Fruit fly (Drosophila melanogaster) whole organism, wandering third instar larva: Measurements from ENCODE around the gene Spn88Eb.
A peak's percentile ranks its signal among the peaks of the same experiment; 100 is the strongest.

Source experiments
- Abd-B ChIP-seq: fragments of >200 bp; optimal IDR thresholded peaks from 2 replicates; lab custom pipeline; 2017; ENCODE audit warnings: missing biosample characterization, missing genetic modification characterization
- CG9705 ChIP-seq: fragments of 200-800 bp; sonication (Bioruptor generic); optimal IDR thresholded peaks from 2 replicates; lab custom pipeline; 2018; ENCODE audit warnings: missing biosample characterization, mild to moderate bottlenecking, missing genetic modification characterization
- Dfd ChIP-seq: fragments of >200 bp; optimal IDR thresholded peaks from 2 replicates; lab custom pipeline; 2017; ENCODE audit warnings: missing biosample characterization, missing genetic modification characterization
- Dif ChIP-seq: fragments of 200-275, 200-300 bp; sonication (Bioruptor generic); optimal IDR thresholded peaks from 2 replicates; lab custom pipeline; 2018; ENCODE audit warnings: missing biosample characterization, missing genetic modification characterization; ENCODE audit not compliant: partially characterized antibody
- GATAd ChIP-seq: sonication (Bioruptor generic); optimal IDR thresholded peaks from 2 replicates; lab custom pipeline; 2016; ENCODE audit warnings: missing biosample characterization, missing genetic modification characterization
- Hnf4 ChIP-seq: fragments of 200-800 bp; sonication (Bioruptor generic); optimal IDR thresholded peaks from 2 replicates; lab custom pipeline; 2016; ENCODE audit warnings: missing biosample characterization, mild to moderate bottlenecking, missing genetic modification characterization
- OdsH ChIP-seq: fragments of 200-800 bp; sonication (Bioruptor generic); optimal IDR thresholded peaks from 2 replicates; lab custom pipeline; 2016; ENCODE audit warnings: missing biosample characterization, mild to moderate bottlenecking, missing genetic modification characterization
- Rel ChIP-seq, 2 experiments: fragments of 200-800 bp; sonication (Bioruptor generic) in 1 of 2; optimal IDR thresholded peaks; 2 replicates in 1 of 2; 3 replicates in 1 of 2; lab custom pipeline; 2016 to 2019; ENCODE audit warnings: mild to moderate bottlenecking in 2 of 2, missing biosample characterization in 2 of 2, missing genetic modification characterization in 2 of 2, moderate library complexity in 1 of 2
- Vsx2 ChIP-seq: fragments of 200-300, 225-300 bp; sonication (Bioruptor generic); optimal IDR thresholded peaks from 2 replicates; lab custom pipeline; 2018; ENCODE audit warnings: missing biosample characterization, missing genetic modification characterization; ENCODE audit not compliant: partially characterized antibody
- br ChIP-seq: fragments of 200-800 bp; sonication (Bioruptor generic); optimal IDR thresholded peaks from 2 replicates; lab custom pipeline; 2016; ENCODE audit warnings: missing biosample characterization, missing genetic modification characterization
- brk ChIP-seq: fragments of 200-800 bp; sonication (Bioruptor generic); optimal IDR thresholded peaks from 2 replicates; lab custom pipeline; 2016; ENCODE audit warnings: missing biosample characterization, mild to moderate bottlenecking, missing genetic modification characterization
- dsf ChIP-seq: sonication (Bioruptor generic); optimal IDR thresholded peaks from 2 replicates; lab custom pipeline; 2016; ENCODE audit warnings: missing biosample characterization, missing genetic modification characterization, borderline replicate concordance
- ey ChIP-seq: fragments of 200-800 bp; sonication (Bioruptor generic); optimal IDR thresholded peaks from 2 replicates; lab custom pipeline; 2016; ENCODE audit warnings: missing biosample characterization, missing genetic modification characterization
- foxo ChIP-seq, 2 experiments: fragments of 200-800 bp; sonication (Bioruptor generic); optimal IDR thresholded peaks; 2 replicates in 1 of 2; 3 replicates in 1 of 2; lab custom pipeline; 2016 to 2017; ENCODE audit warnings: missing biosample characterization in 2 of 2, missing genetic modification characterization in 2 of 2
- fru ChIP-seq: fragments of 200-800 bp; sonication (Bioruptor generic); optimal IDR thresholded peaks from 3 replicates; lab custom pipeline; 2016; ENCODE audit warnings: missing biosample characterization, mild to moderate bottlenecking, missing genetic modification characterization
- h ChIP-seq: fragments of 200-800 bp; sonication (Bioruptor generic); optimal IDR thresholded peaks from 3 replicates; lab custom pipeline; 2016; ENCODE audit warnings: missing biosample characterization, mild to moderate bottlenecking, missing genetic modification characterization
- jim ChIP-seq: fragments of 175-275, 200-325 bp; sonication (Bioruptor generic); optimal IDR thresholded peaks from 2 replicates; lab custom pipeline; 2016; ENCODE audit warnings: missing biosample characterization, mild to moderate bottlenecking, missing genetic modification characterization
- lola ChIP-seq: fragments of >200 bp; optimal IDR thresholded peaks from 2 replicates; lab custom pipeline; 2017; ENCODE audit warnings: missing biosample characterization, missing genetic modification characterization
- pan ChIP-seq: fragments of >200 bp; optimal IDR thresholded peaks from 2 replicates; lab custom pipeline; 2017
- psq ChIP-seq: fragments of 200-800 bp; sonication (Bioruptor generic); optimal IDR thresholded peaks from 3 replicates; lab custom pipeline; 2017; ENCODE audit warnings: missing biosample characterization, mild to moderate bottlenecking, missing genetic modification characterization, moderate library complexity
- sv ChIP-seq: fragments of 200-800 bp; sonication (Bioruptor generic); optimal IDR thresholded peaks from 3 replicates; lab custom pipeline; 2016; ENCODE audit warnings: missing biosample characterization, missing genetic modification characterization
- usp ChIP-seq: fragments of >200 bp; optimal IDR thresholded peaks from 2 replicates; lab custom pipeline; 2017; ENCODE audit warnings: missing biosample characterization, missing genetic modification characterization

Gene Spn88Eb

DNA sequence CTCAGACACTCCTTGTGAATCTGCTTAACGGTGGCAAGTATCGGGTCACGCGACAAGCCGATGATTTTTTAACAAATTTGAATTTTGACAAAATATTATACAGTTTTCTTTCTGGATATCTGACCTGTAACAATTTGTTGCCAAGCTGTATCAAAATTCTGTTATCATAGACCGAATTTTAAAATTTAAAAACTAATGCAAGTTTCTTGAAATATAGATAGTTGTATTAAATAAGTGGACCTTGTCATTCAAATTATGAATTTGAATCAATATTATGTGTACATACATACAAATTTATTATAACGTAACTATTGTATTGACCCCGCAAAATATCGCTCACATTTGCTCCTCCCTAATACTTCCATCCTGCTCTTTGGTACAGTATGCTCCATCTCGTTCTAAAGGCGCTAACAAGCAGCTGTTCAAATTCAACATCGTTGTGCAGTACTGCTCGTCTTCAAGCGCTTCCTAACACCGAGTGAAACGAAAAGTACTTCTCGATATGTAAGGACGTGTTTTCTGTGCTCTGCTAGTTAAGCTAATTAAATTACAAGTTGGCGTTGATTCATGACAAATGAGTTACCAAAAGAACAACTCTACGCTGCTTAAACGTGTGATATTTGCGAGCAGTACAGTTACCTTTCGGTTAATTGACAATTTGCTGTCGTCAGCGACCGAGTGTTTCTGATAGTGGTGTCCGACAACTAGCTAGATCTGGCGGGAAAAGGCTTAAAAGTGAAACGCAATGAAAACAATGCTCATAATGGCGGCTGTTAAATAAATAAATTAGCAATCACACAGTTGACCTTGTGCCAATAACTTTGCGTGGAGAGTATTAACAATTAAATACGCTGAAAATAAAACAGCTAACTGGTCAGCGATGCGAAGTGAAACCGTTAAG lies 12.2 kb downstream of the Spn88Eb start, which contains the start of the genes Kpc1 and CG42542 (continued):
- TF ChIP-seq OdsH, result peak; percentile 72
- peak; percentile 34 to 83 for TF ChIP-seq foxo (GFP tag; optimal IDR thresholded peaks at IDR 0.05; lab: Kevin White, UChicago)

DNA sequence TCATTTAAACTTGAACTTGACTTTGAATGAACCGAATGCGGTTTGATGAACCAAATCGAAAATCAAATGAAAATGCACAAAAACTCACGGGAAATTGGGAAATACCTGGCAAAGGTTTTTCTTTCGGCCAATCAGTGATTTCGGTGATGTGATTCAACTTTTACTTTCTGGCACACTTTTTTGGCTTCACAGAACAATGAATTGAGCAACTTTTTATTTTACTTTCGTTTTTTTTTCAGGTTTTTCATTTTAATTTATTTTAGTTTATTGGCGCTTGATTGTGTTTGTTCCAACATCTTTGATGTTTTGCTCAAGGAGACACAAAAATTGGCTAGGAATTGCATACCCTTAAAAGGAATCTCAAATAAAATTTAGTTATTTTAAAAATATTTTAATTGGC lies 27.1 kb downstream of the Spn88Eb start, which contains the start of gene Mf:
Gene Mf (minus strand): TSS at position 44 of the 400 bp plus-strand sequence.
- TF ChIP-seq usp (GFP tag; lab: Kevin White, UChicago), result no peak
- TF ChIP-seq fru (GFP tag; lab: Kevin White, UChicago), result no peak
- TF ChIP-seq Hnf4 (GFP tag; lab: Kevin White, UChicago), result no peak
- no peak for TF ChIP-seq OdsH
- no peak for TF ChIP-seq Abd-B (GFP tag; lab: Kevin White, UChicago)
- TF ChIP-seq GATAd (GFP tag; lab: Kevin White, UChicago), result no peak
- TF ChIP-seq brk (GFP tag; lab: Kevin White, UChicago), result no peak
- no peak for TF ChIP-seq sv (GFP tag; lab: Kevin White, UChicago)
- TF ChIP-seq br, result no peak
- TF ChIP-seq pan, result no peak
- no peak for TF ChIP-seq h (GFP tag; lab: Kevin White, UChicago)
- TF ChIP-seq, all 38 proteins: peak for 0

DNA sequence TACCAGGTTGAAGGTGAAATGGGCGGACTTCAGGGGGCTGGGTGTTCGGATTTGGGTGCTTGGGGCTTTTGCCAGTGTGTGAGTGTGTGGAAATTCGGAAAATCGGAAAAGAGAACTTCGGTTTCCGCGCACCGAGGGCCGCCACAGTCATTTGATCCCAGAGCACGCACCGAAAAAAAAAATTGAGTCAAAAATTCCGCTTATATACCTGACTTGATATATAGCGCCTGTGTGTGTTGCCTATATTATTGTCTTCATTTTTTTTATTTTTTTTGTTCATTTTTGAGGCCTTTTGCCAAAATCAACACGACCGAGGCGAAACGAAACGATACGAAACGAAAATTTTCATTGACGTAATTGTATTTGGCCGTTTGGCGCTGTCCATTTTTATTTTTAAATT lies 31.3 kb downstream of the Spn88Eb start:
- no peak for TF ChIP-seq Dfd
- TF ChIP-seq dsf (GFP tag; lab: Kevin White, UChicago), result no peak
- no peak for TF ChIP-seq psq
- TF ChIP-seq ey (GFP tag; lab: Kevin White, UChicago), result no peak
- no peak for TF ChIP-seq brk (GFP tag; lab: Kevin White, UChicago)
- no peak for TF ChIP-seq foxo (GFP tag; optimal IDR thresholded peaks at IDR 0.05; lab: Kevin White, UChicago)
- TF ChIP-seq CG9705 (GFP tag; lab: Kevin White, UChicago), result no peak
- TF ChIP-seq Rel (GFP tag; optimal IDR thresholded peaks at IDR 0.05; lab: Kevin White, UChicago), result no peak
- no peak for TF ChIP-seq Rel (tag; optimal IDR thresholded peaks at IDR 0.05; lab: Kevin White, UChicago)
- TF ChIP-seq GATAd (GFP tag; lab: Kevin White, UChicago), result no peak
- TF ChIP-seq Vsx2, result no peak
- TF ChIP-seq jim, result no peak
- no peak for TF ChIP-seq Dif (GFP tag; lab: Kevin White, UChicago)
- no peak for TF ChIP-seq lola (GFP tag; lab: Kevin White, UChicago)
- no peak for TF ChIP-seq OdsH
- TF ChIP-seq h (GFP tag; lab: Kevin White, UChicago), result no peak
